Worm (Caenorhabditis elegans): ENCODE data around the gene C01G5.4.

Gene C01G5.4

ce11 chrIV:6556624-6557368 lies 25.2 kb downstream of the C01G5.4 start, which contains the start of gene try-3 (continued):
- TF ChIP-seq nhr-179 (tag; optimal IDR thresholded peaks at IDR 0.05), result no peak
- peak; percentile 42 for TF ChIP-seq madf-8 (GFP tag; conservative IDR thresholded peaks at IDR 0.05)
- TF ChIP-seq ama-1 (optimal IDR thresholded peaks at IDR 0.05), result no peak
- TF ChIP-seq ama-1 (GFP tag; optimal IDR thresholded peaks at IDR 0.05), result peak in 1 of 2 experiments; percentile 61
- TF ChIP-seq ZK185.1 (tag; optimal IDR thresholded peaks at IDR 0.05; ENCODE audit: poor library complexity, severe bottlenecking), result peak; percentile 74
- TF ChIP-seq F33H1.4 (GFP tag; IDR thresholded peaks at IDR 0.05), result peak; percentile 58
- peak; percentile 71 for TF ChIP-seq hmg-20 (GFP tag; IDR thresholded peaks at IDR 0.05)
- TF ChIP-seq sea-2 (GFP tag; IDR thresholded peaks at IDR 0.05), result no peak
- no peak for TF ChIP-seq hlh-12 (tag; optimal IDR thresholded peaks at IDR 0.05)
- TF ChIP-seq tlf-1 (GFP tag; optimal IDR thresholded peaks at IDR 0.05), result peak; percentile 26
- peak; percentile 49; the same call in 1 of the 2 replicates for TF ChIP-seq hsf-1 (GFP tag; IDR thresholded peaks at IDR 0.05)
- peak; percentile 63; the same call in 1 of the 2 replicates for TF ChIP-seq ztf-25 (GFP tag; IDR thresholded peaks at IDR 0.05)
- no peak for TF ChIP-seq Y67H2A.10 (GFP tag; conservative IDR thresholded peaks at IDR 0.05)
- peak; percentile 74 for TF ChIP-seq rpc-1 (optimal IDR thresholded peaks at IDR 0.05)
- peak; percentile 89 for TF ChIP-seq rpc-1 (tag; optimal IDR thresholded peaks at IDR 0.05)
- no peak for TF ChIP-seq efl-1 (GFP tag; optimal IDR thresholded peaks at IDR 0.05)
- TF ChIP-seq egrh-3 (GFP tag; IDR thresholded peaks at IDR 0.05), result peak; percentile 73
- TF ChIP-seq attf-5 (GFP tag; optimal IDR thresholded peaks at IDR 0.05), result peak; percentile 54
- peak; percentile 82 for TF ChIP-seq K12H6.12 (tag; optimal IDR thresholded peaks at IDR 0.05)
- TF ChIP-seq rcor-1 (GFP tag; IDR thresholded peaks at IDR 0.05), result peak; percentile 68
- TF ChIP-seq hmg-1.2 (GFP tag; IDR thresholded peaks at IDR 0.05), result peak; percentile 70
- TF ChIP-seq bed-2 (GFP tag; IDR thresholded peaks at IDR 0.05), result 0 out of 2 replicates have a peak, but pooled peaks have one; percentile 55
- TF ChIP-seq Y95B8A.8 (GFP tag; IDR thresholded peaks at IDR 0.05), result peak; percentile 63; the same call in 1 of the 2 replicates
- TF ChIP-seq D2030.7 (GFP tag; IDR thresholded peaks at IDR 0.05), result peak; percentile 67
- peak; percentile 50 for TF ChIP-seq dpff-1 (tag; optimal IDR thresholded peaks at IDR 0.05)
- peak; percentile 72; the same call in 1 of the 2 replicates for TF ChIP-seq Y53G8AR.9 (GFP tag; conservative IDR thresholded peaks at IDR 0.05)
- peak; percentile 61; the same call in 1 of the 2 replicates for TF ChIP-seq Y79H2A.3 (GFP tag; conservative IDR thresholded peaks at IDR 0.05)
- TF ChIP-seq nfyb-1 (GFP tag; IDR thresholded peaks at IDR 0.05), result peak; percentile 80
- peak; percentile 71 for TF ChIP-seq ekl-4 (GFP tag; IDR thresholded peaks at IDR 0.05)
- no peak for TF ChIP-seq F55B11.4 (tag; optimal IDR thresholded peaks at IDR 0.05; ENCODE audit: borderline replicate concordance, insufficient read depth)
- peak; percentile 76 for TF ChIP-seq F49E8.2 (tag; optimal IDR thresholded peaks at IDR 0.05; ENCODE audit: insufficient read depth)
- TF ChIP-seq F52B5.7 (tag; optimal IDR thresholded peaks at IDR 0.05), result peak; percentile 75
- no peak for TF ChIP-seq sdz-38 (tag; optimal IDR thresholded peaks at IDR 0.05)
- TF ChIP-seq tbx-9 (tag; optimal IDR thresholded peaks at IDR 0.05; ENCODE audit: borderline replicate concordance), result no peak
- peak; percentile 81 for TF ChIP-seq die-1 (tag; optimal IDR thresholded peaks at IDR 0.05)
- TF ChIP-seq lin-54 (GFP tag; optimal IDR thresholded peaks at IDR 0.05), result peak; percentile 74
- no peak for TF ChIP-seq pha-4 (tag; optimal IDR thresholded peaks at IDR 0.05)
- peak; percentile 73 for TF ChIP-seq madf-6 (GFP tag; IDR thresholded peaks at IDR 0.05)
- no peak for TF ChIP-seq unc-130 (GFP tag; optimal IDR thresholded peaks at IDR 0.05)
- TF ChIP-seq madf-3 (GFP tag; IDR thresholded peaks at IDR 0.05), result peak; percentile 78; the same call in 1 of the 2 replicates
- TF ChIP-seq ztf-26 (tag; optimal IDR thresholded peaks at IDR 0.05), result peak; percentile 42
- TF ChIP-seq athp-1 (tag; optimal IDR thresholded peaks at IDR 0.05), result peak; percentile 65
- peak; percentile 18 to 46 for TF ChIP-seq rec-8 (tag; optimal IDR thresholded peaks at IDR 0.05)
- TF ChIP-seq lin-40 (tag; optimal IDR thresholded peaks at IDR 0.05), result peak; percentile 56
- TF ChIP-seq ceh-100 (GFP tag; IDR thresholded peaks at IDR 0.05), result peak; percentile 72
- TF ChIP-seq ccch-3 (GFP tag; optimal IDR thresholded peaks at IDR 0.05), result no peak
- peak; percentile 66 for TF ChIP-seq ztf-18 (tag; optimal IDR thresholded peaks at IDR 0.05)
- peak; percentile 41 for TF ChIP-seq nhr-80 (tag; optimal IDR thresholded peaks at IDR 0.05)

All from whole organism, young adult.